Fruit fly (Drosophila melanogaster): Measurements from ENCODE around the gene Kyat.
A peak's percentile ranks its signal among the peaks of the same experiment; 100 is the strongest.

Kyat gene

dm6 chr3R:11859534-11860254, 37.4 kb upstream of the Kyat start:
- TF ChIP-seq CG34367 (tag; optimal IDR thresholded peaks at IDR 0.05) (no peak), CG32121 (GFP tag; IDR thresholded peaks at IDR 0.05) (no peak), Snoo (tag; optimal IDR thresholded peaks at IDR 0.05) (peak; percentile 27), CG8301 (tag; optimal IDR thresholded peaks at IDR 0.05) (no peak), CG8159 (tag; optimal IDR thresholded peaks at IDR 0.05) (peak; percentile 48), CG13204 (GFP tag; optimal IDR thresholded peaks at IDR 0.05) (peak; percentile 30), fd96Ca (GFP tag; IDR thresholded peaks at IDR 0.05) (peak; percentile 28; the same call in 1 of the 3 replicates), CG17806 (tag; optimal IDR thresholded peaks at IDR 0.05) (peak; percentile 15), Pif1A (GFP tag; optimal IDR thresholded peaks at IDR 0.05) (no peak), CG12605 (GFP tag; IDR thresholded peaks at IDR 0.05) (peak; percentile 23; the same call in 1 of the 2 replicates), CG4496 (GFP tag; IDR thresholded peaks at IDR 0.05) (0 out of 3 replicates have a peak, but pooled peaks have one; percentile 35), Ets98B (GFP tag; IDR thresholded peaks at IDR 0.05) (no peak), EcR (GFP tag; optimal IDR thresholded peaks at IDR 0.05) (peak; percentile 65), rn (GFP tag; IDR thresholded peaks at IDR 0.05) (no peak), CG10348 (GFP tag; IDR thresholded peaks at IDR 0.05) (no peak), gl (tag; optimal IDR thresholded peaks at IDR 0.05) (peak; percentile 38), CG15710 (tag; optimal IDR thresholded peaks at IDR 0.05) (peak; percentile 33), D1 (tag; optimal IDR thresholded peaks at IDR 0.05) (no peak), CG9948 (tag; optimal IDR thresholded peaks at IDR 0.05) (peak; percentile 36), Pif1B (GFP tag; optimal IDR thresholded peaks at IDR 0.05) (no peak), CG14655 (GFP tag; optimal IDR thresholded peaks at IDR 0.05) (peak; percentile 32)

dm6 chr3R:11859103-11859502, 36.8 kb upstream of the Kyat start:
- no peak for TF ChIP-seq CG10348 (GFP tag; IDR thresholded peaks at IDR 0.05)
- TF ChIP-seq CG9948 (tag; optimal IDR thresholded peaks at IDR 0.05): no peak
- TF ChIP-seq CG12605 (GFP tag; IDR thresholded peaks at IDR 0.05): peak; percentile 38; the same call in 1 of the 2 replicates
- TF ChIP-seq Snoo (tag; optimal IDR thresholded peaks at IDR 0.05): no peak
- TF ChIP-seq D1 (tag; optimal IDR thresholded peaks at IDR 0.05): peak; percentile 6
- TF ChIP-seq CG8301 (tag; optimal IDR thresholded peaks at IDR 0.05): no peak
- TF ChIP-seq CG13204 (GFP tag; optimal IDR thresholded peaks at IDR 0.05): peak; percentile 84
- TF ChIP-seq Ets98B (GFP tag; IDR thresholded peaks at IDR 0.05): peak; percentile 29; the same call in 1 of the 2 replicates
- peak; percentile 33 for TF ChIP-seq CG34367 (tag; optimal IDR thresholded peaks at IDR 0.05)
- TF ChIP-seq Pif1A (GFP tag; optimal IDR thresholded peaks at IDR 0.05): peak; percentile 5
- TF ChIP-seq CG15710 (tag; optimal IDR thresholded peaks at IDR 0.05): peak; percentile 27
- peak; percentile 40; the same call in 1 of the 3 replicates for TF ChIP-seq fd96Ca (GFP tag; IDR thresholded peaks at IDR 0.05)
- no peak for TF ChIP-seq CG8159 (tag; optimal IDR thresholded peaks at IDR 0.05)
- no peak for TF ChIP-seq CG14655 (GFP tag; optimal IDR thresholded peaks at IDR 0.05)
- no peak for TF ChIP-seq rn (GFP tag; IDR thresholded peaks at IDR 0.05)
- TF ChIP-seq CG32121 (GFP tag; IDR thresholded peaks at IDR 0.05): 0 out of 2 replicates have a peak, but pooled peaks have one; percentile 16
- no peak for TF ChIP-seq CG17806 (tag; optimal IDR thresholded peaks at IDR 0.05)
- TF ChIP-seq EcR (GFP tag; optimal IDR thresholded peaks at IDR 0.05): peak; percentile 69
- TF ChIP-seq gl (tag; optimal IDR thresholded peaks at IDR 0.05): peak; percentile 86
- no peak for TF ChIP-seq CG4496 (GFP tag; IDR thresholded peaks at IDR 0.05)
- no peak for TF ChIP-seq Pif1B (GFP tag; optimal IDR thresholded peaks at IDR 0.05)

dm6 chr3R:11856295-11856694, 34.0 kb upstream of the Kyat start:
- no peak for TF ChIP-seq CG14655 (GFP tag; optimal IDR thresholded peaks at IDR 0.05)
- no peak for TF ChIP-seq CG8301 (tag; optimal IDR thresholded peaks at IDR 0.05)
- TF ChIP-seq CG17806 (tag; optimal IDR thresholded peaks at IDR 0.05): no peak
- TF ChIP-seq Pif1A (GFP tag; optimal IDR thresholded peaks at IDR 0.05): no peak
- TF ChIP-seq EcR (GFP tag; optimal IDR thresholded peaks at IDR 0.05): no peak
- no peak for TF ChIP-seq rn (GFP tag; IDR thresholded peaks at IDR 0.05)
- TF ChIP-seq CG34367 (tag; optimal IDR thresholded peaks at IDR 0.05): no peak
- TF ChIP-seq gl (tag; optimal IDR thresholded peaks at IDR 0.05): no peak
- no peak for TF ChIP-seq D1 (tag; optimal IDR thresholded peaks at IDR 0.05)
- TF ChIP-seq Pif1B (GFP tag; optimal IDR thresholded peaks at IDR 0.05): no peak
- TF ChIP-seq CG13204 (GFP tag; optimal IDR thresholded peaks at IDR 0.05): no peak
- TF ChIP-seq CG10348 (GFP tag; IDR thresholded peaks at IDR 0.05): no peak
- TF ChIP-seq fd96Ca (GFP tag; IDR thresholded peaks at IDR 0.05): no peak
- no peak for TF ChIP-seq CG12605 (GFP tag; IDR thresholded peaks at IDR 0.05)

- TF ChIP-seq CG14655 (GFP tag; optimal IDR thresholded peaks at IDR 0.05) (peak; percentile 36), CG8159 (tag; optimal IDR thresholded peaks at IDR 0.05) (peak; percentile 22), CG4496 (GFP tag; IDR thresholded peaks at IDR 0.05) (no peak), CG17806 (tag; optimal IDR thresholded peaks at IDR 0.05) (peak; percentile 6)
These were observed 32.9 kb upstream of the Kyat start for dm6 chr3R:11855156-11855555.

- TF ChIP-seq rn (GFP tag; IDR thresholded peaks at IDR 0.05) (no peak), CG14655 (GFP tag; optimal IDR thresholded peaks at IDR 0.05) (peak; percentile 40), CG8301 (tag; optimal IDR thresholded peaks at IDR 0.05) (peak; percentile 56), CG17806 (tag; optimal IDR thresholded peaks at IDR 0.05) (peak; percentile 20), Ets98B (GFP tag; IDR thresholded peaks at IDR 0.05) (no peak)
These were observed 29.6 kb upstream of the Kyat start for dm6 chr3R:11851939-11852338.

Measured in whole organism, pupa.